In the genomic region with DNA sequence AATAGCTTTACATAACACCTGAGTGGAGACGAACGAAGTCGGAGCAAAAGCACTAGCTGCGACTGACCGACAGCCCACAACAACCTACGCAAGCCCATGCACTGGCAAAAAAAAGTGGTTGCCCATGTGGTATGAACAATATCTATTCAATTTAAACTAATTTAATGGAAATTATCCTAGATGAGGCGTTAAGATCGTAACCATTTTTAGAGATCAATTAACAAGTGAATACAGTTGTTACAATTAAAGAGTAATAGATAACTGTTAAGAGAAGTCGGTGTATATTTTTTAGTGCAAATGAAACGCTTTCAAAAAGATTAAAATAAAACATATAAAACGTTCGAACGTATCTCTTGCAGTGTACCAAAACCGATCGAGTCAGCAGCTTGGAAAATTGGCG, we compare ENCODE assay signal across 1 fruit fly cellular context.
TF ChIP-seq lines count a peak whose summit lies in the region.

No protein-coding gene starts in this region.

TF ChIP-seq in whole organism, embryonic, 481 proteins besides CTCF, POLR2A, EP300 and RAD21 (continued from another document):
- peak; percentile 68 for TF ChIP-seq CG6689 (GFP tag; IDR thresholded peaks at IDR 0.05; lab: Robert Waterston, UW)
- no peak for TF ChIP-seq CG4404 (GFP tag; IDR thresholded peaks at IDR 0.05; lab: Robert Waterston, UW)
- TF ChIP-seq Sry-β (GFP tag; optimal IDR thresholded peaks at IDR 0.05; lab: Kevin White, UChicago), result no peak
- TF ChIP-seq Dip2 (GFP tag; IDR thresholded peaks at IDR 0.05; lab: Robert Waterston, UW), result no peak
- TF ChIP-seq CG8924 (tag; optimal IDR thresholded peaks at IDR 0.05; lab: Kevin White, UChicago), result peak; percentile 58
- TF ChIP-seq CG1602 (GFP tag; optimal IDR thresholded peaks at IDR 0.05; lab: Kevin White, UChicago), result peak; percentile 37
- TF ChIP-seq Side (GFP tag; optimal IDR thresholded peaks at IDR 0.05; lab: Kevin White, UChicago), result no peak
- no peak for TF ChIP-seq Oaz (GFP tag; IDR thresholded peaks at IDR 0.05; lab: Robert Waterston, UW)
